Worm (Caenorhabditis elegans): Measurements from ENCODE around the gene bath-9.

Gene bath-9

ce11 chrII:3370061-3370460 lies 6.8 kb upstream of the bath-9 start, which contains the start of gene Y49F6C.8:
Gene Y49F6C.8, minus strand, starts transcription at chrII:3370111.
- TF ChIP-seq hmbx-1 (tag; optimal IDR thresholded peaks at IDR 0.05) = no peak
- no peak for TF ChIP-seq aly-1 (tag; optimal IDR thresholded peaks at IDR 0.05)
- no peak for TF ChIP-seq ets-7 (tag; optimal IDR thresholded peaks at IDR 0.05)
- no peak for TF ChIP-seq B0310.2 (tag; optimal IDR thresholded peaks at IDR 0.05)
- TF ChIP-seq pes-1 (GFP tag; IDR thresholded peaks at IDR 0.05) = no peak
- TF ChIP-seq hnd-1 (tag; optimal IDR thresholded peaks at IDR 0.05) = no peak
- TF ChIP-seq ama-1 (optimal IDR thresholded peaks at IDR 0.05) = no peak
- TF ChIP-seq ceh-36 (tag; optimal IDR thresholded peaks at IDR 0.05) = no peak
- TF ChIP-seq sea-1 (GFP tag; conservative IDR thresholded peaks at IDR 0.05) = no peak
- no peak for TF ChIP-seq tbx-11 (GFP tag; IDR thresholded peaks at IDR 0.05)
- no peak for TF ChIP-seq F13C5.2 (tag; optimal IDR thresholded peaks at IDR 0.05)
- no peak for TF ChIP-seq scrt-1 (GFP tag; IDR thresholded peaks at IDR 0.05)
- no peak for TF ChIP-seq tbx-37 (GFP tag; conservative IDR thresholded peaks at IDR 0.05)

- TF ChIP-seq ceh-13 (GFP tag; optimal IDR thresholded peaks at IDR 0.05) = no peak
- no peak for TF ChIP-seq scrt-1 (GFP tag; IDR thresholded peaks at IDR 0.05)
- no peak for TF ChIP-seq tbx-11 (GFP tag; IDR thresholded peaks at IDR 0.05)
Observed at ce11 chrII:3371010-3371409, 5.9 kb upstream of the bath-9 start, which contains the start of gene bath-23. Gene bath-23, plus strand, starts transcription at chrII:3371310.

- TF ChIP-seq aly-1 (tag; optimal IDR thresholded peaks at IDR 0.05) (no peak), ets-7 (tag; optimal IDR thresholded peaks at IDR 0.05) (peak; percentile 24), tbx-11 (GFP tag; IDR thresholded peaks at IDR 0.05) (no peak), sea-1 (GFP tag; conservative IDR thresholded peaks at IDR 0.05) (no peak)
Observed at ce11 chrII:3373875-3374274, 3.0 kb upstream of the bath-9 start.

- TF ChIP-seq pes-1 (GFP tag; IDR thresholded peaks at IDR 0.05) (no peak), scrt-1 (GFP tag; IDR thresholded peaks at IDR 0.05) (no peak), aly-1 (tag; optimal IDR thresholded peaks at IDR 0.05) (no peak), sea-1 (GFP tag; conservative IDR thresholded peaks at IDR 0.05) (no peak), hmg-4 (GFP tag; optimal IDR thresholded peaks at IDR 0.05) (no peak), ama-1 (optimal IDR thresholded peaks at IDR 0.05) (no peak), flt-1 (GFP tag; IDR thresholded peaks at IDR 0.05) (no peak), ceh-36 (tag; optimal IDR thresholded peaks at IDR 0.05) (no peak), hmbx-1 (tag; optimal IDR thresholded peaks at IDR 0.05) (no peak), tbx-11 (GFP tag; IDR thresholded peaks at IDR 0.05) (no peak), tra-4 (tag; optimal IDR thresholded peaks at IDR 0.05) (no peak), ets-7 (tag; optimal IDR thresholded peaks at IDR 0.05) (no peak), B0310.2 (tag; optimal IDR thresholded peaks at IDR 0.05) (no peak), F13C5.2 (tag; optimal IDR thresholded peaks at IDR 0.05) (no peak), ceh-13 (GFP tag; optimal IDR thresholded peaks at IDR 0.05) (no peak), hnd-1 (tag; optimal IDR thresholded peaks at IDR 0.05) (no peak), tbx-37 (GFP tag; conservative IDR thresholded peaks at IDR 0.05) (no peak)
Observed at ce11 chrII:3374779-3375178, 2.1 kb upstream of the bath-9 start, which contains the start of gene bath-10. Gene bath-10, plus strand, starts transcription at chrII:3375079.

ce11 chrII:3375302-3375701 lies 1.6 kb upstream of the bath-9 start:
- no peak for TF ChIP-seq B0310.2 (tag; optimal IDR thresholded peaks at IDR 0.05)
- TF ChIP-seq aly-1 (tag; optimal IDR thresholded peaks at IDR 0.05) = no peak
- no peak for TF ChIP-seq hnd-1 (tag; optimal IDR thresholded peaks at IDR 0.05)
- TF ChIP-seq hmbx-1 (tag; optimal IDR thresholded peaks at IDR 0.05) = no peak
- no peak for TF ChIP-seq scrt-1 (GFP tag; IDR thresholded peaks at IDR 0.05)
- TF ChIP-seq pes-1 (GFP tag; IDR thresholded peaks at IDR 0.05) = no peak
- TF ChIP-seq flt-1 (GFP tag; IDR thresholded peaks at IDR 0.05) = no peak
- TF ChIP-seq tbx-37 (GFP tag; conservative IDR thresholded peaks at IDR 0.05) = no peak
- TF ChIP-seq ceh-36 (tag; optimal IDR thresholded peaks at IDR 0.05) = no peak
- no peak for TF ChIP-seq ama-1 (optimal IDR thresholded peaks at IDR 0.05)
- TF ChIP-seq F13C5.2 (tag; optimal IDR thresholded peaks at IDR 0.05) = no peak
- no peak for TF ChIP-seq hmg-4 (GFP tag; optimal IDR thresholded peaks at IDR 0.05)
- no peak for TF ChIP-seq sea-1 (GFP tag; conservative IDR thresholded peaks at IDR 0.05)
- no peak for TF ChIP-seq ceh-13 (GFP tag; optimal IDR thresholded peaks at IDR 0.05)
- TF ChIP-seq tra-4 (tag; optimal IDR thresholded peaks at IDR 0.05) = no peak

ce11 chrII:3378275-3378674 lies 1.4 kb downstream of the bath-9 start, which contains the start of gene Y49F6C.2:
Gene Y49F6C.2, plus strand, starts transcription at chrII:3378575.
- TF ChIP-seq ama-1 (optimal IDR thresholded peaks at IDR 0.05) (no peak), hmbx-1 (tag; optimal IDR thresholded peaks at IDR 0.05) (no peak), hmg-4 (GFP tag; optimal IDR thresholded peaks at IDR 0.05) (no peak), B0310.2 (tag; optimal IDR thresholded peaks at IDR 0.05) (no peak), hnd-1 (tag; optimal IDR thresholded peaks at IDR 0.05) (no peak), tbx-37 (GFP tag; conservative IDR thresholded peaks at IDR 0.05) (no peak), ets-7 (tag; optimal IDR thresholded peaks at IDR 0.05) (no peak), ceh-36 (tag; optimal IDR thresholded peaks at IDR 0.05) (no peak), pes-1 (GFP tag; IDR thresholded peaks at IDR 0.05) (no peak), scrt-1 (GFP tag; IDR thresholded peaks at IDR 0.05) (no peak), aly-1 (tag; optimal IDR thresholded peaks at IDR 0.05) (no peak), flt-1 (GFP tag; IDR thresholded peaks at IDR 0.05) (no peak)

- TF ChIP-seq hnd-1 (tag; optimal IDR thresholded peaks at IDR 0.05) (no peak), flt-1 (GFP tag; IDR thresholded peaks at IDR 0.05) (no peak), ceh-13 (GFP tag; optimal IDR thresholded peaks at IDR 0.05) (no peak)
Observed at ce11 chrII:3381510-3381909, 4.6 kb downstream of the bath-9 start, which contains the start of gene T06D4.1. Gene T06D4.1, plus strand, starts transcription at chrII:3381830.

- TF ChIP-seq flt-1 (GFP tag; IDR thresholded peaks at IDR 0.05) (no peak), hmg-4 (GFP tag; optimal IDR thresholded peaks at IDR 0.05) (no peak), aly-1 (tag; optimal IDR thresholded peaks at IDR 0.05) (no peak), ceh-36 (tag; optimal IDR thresholded peaks at IDR 0.05) (no peak), ama-1 (optimal IDR thresholded peaks at IDR 0.05) (no peak), scrt-1 (GFP tag; IDR thresholded peaks at IDR 0.05) (no peak), tbx-11 (GFP tag; IDR thresholded peaks at IDR 0.05) (no peak), ets-7 (tag; optimal IDR thresholded peaks at IDR 0.05) (no peak), tbx-37 (GFP tag; conservative IDR thresholded peaks at IDR 0.05) (no peak), F13C5.2 (tag; optimal IDR thresholded peaks at IDR 0.05) (no peak), B0310.2 (tag; optimal IDR thresholded peaks at IDR 0.05) (no peak), pes-1 (GFP tag; IDR thresholded peaks at IDR 0.05) (no peak)
Observed at ce11 chrII:3383116-3383515, 6.2 kb downstream of the bath-9 start.
